Worm (Caenorhabditis elegans) whole organism, L4 larva: Measurements from ENCODE around the gene oac-8.
A peak's percentile ranks its signal among the peaks of the same experiment; 100 is the strongest.

Source experiments
- D1046.2 ChIP-seq: fragments of 200-800 bp; sonication (Bioruptor generic); IDR thresholded peaks from 2 replicates; pipeline ENCODE4 v1.3.6; 2022; ENCODE audit warnings: missing genetic modification characterization, missing compliant biosample characterization
- F44E2.7 ChIP-seq: fragments of 200-800 bp; sonication (Bioruptor generic); IDR thresholded peaks from 2 replicates; pipeline ENCODE4 v2.1.2; 2022; ENCODE audit warnings: missing genetic modification characterization, missing compliant biosample characterization
- Y48G9A.11 ChIP-seq: fragments of 200-800 bp; sonication (Bioruptor generic); IDR thresholded peaks from 2 replicates; pipeline ENCODE4 v1.3.6; 2022; ENCODE audit warnings: missing genetic modification reagents, missing genetic modification characterization, missing compliant biosample characterization
- ZK546.5 ChIP-seq, 2 experiments: sonication (generic microtip); optimal IDR thresholded peaks; 2 replicates each; lab custom pipeline; 2017; ENCODE audit warnings: missing biosample characterization in 2 of 2, missing genetic modification characterization in 2 of 2
- arid-1 ChIP-seq: fragments of 200-800 bp; sonication (Bioruptor generic); conservative IDR thresholded peaks from 2 replicates; pipeline ENCODE4 v1.3.6; 2022; ENCODE audit warnings: missing genetic modification reagents, missing genetic modification characterization, missing compliant biosample characterization
- ces-1 ChIP-seq: fragments of 150-350 bp; sonication (generic microtip); optimal IDR thresholded peaks from 4 replicates; lab custom pipeline; 2014; ENCODE audit warnings: missing biosample characterization, missing genetic modification reagents, missing genetic modification characterization
- daf-16 ChIP-seq, 3 experiments: sonication (generic microtip); optimal IDR thresholded peaks; 2 replicates each; lab custom pipeline; 2016 to 2017; ENCODE audit warnings: missing genetic modification characterization in 3 of 3, missing genetic modification reagents in 3 of 3, mild to moderate bottlenecking in 2 of 3, missing compliant biosample characterization in 2 of 3, missing biosample characterization in 1 of 3, moderate library complexity in 1 of 3
- daf-8 ChIP-seq: fragments of 200-800 bp; sonication (Bioruptor generic); IDR thresholded peaks from 2 replicates; pipeline ENCODE4 v1.3.6; 2022; ENCODE audit warnings: missing genetic modification characterization, missing compliant biosample characterization
- dmd-6 ChIP-seq: fragments of 200-800 bp; sonication (Bioruptor generic); IDR thresholded peaks from 2 replicates; pipeline ENCODE4 v1.3.6; 2022; ENCODE audit warnings: missing genetic modification reagents, missing genetic modification characterization, missing compliant biosample characterization
- dmd-8 ChIP-seq: fragments of 200-800 bp; sonication (Bioruptor generic); IDR thresholded peaks from 2 replicates; pipeline ENCODE4 v1.3.6; 2022; ENCODE audit warnings: missing genetic modification characterization, missing compliant biosample characterization
- dve-1 ChIP-seq: sonication (generic microtip); optimal IDR thresholded peaks from 2 replicates; lab custom pipeline; 2017; ENCODE audit warnings: antibody characterized with exemption, mild to moderate bottlenecking, missing genetic modification characterization, missing compliant biosample characterization; ENCODE audit not compliant: insufficient read depth
- hif-1 ChIP-seq, 2 experiments: sonication (generic microtip); optimal IDR thresholded peaks; 2 replicates each; lab custom pipeline; 2016 to 2017; ENCODE audit warnings: missing compliant biosample characterization in 2 of 2, missing genetic modification characterization in 2 of 2, missing genetic modification reagents in 2 of 2, missing genotype in 2 of 2, mild to moderate bottlenecking in 1 of 2
- hlh-11 ChIP-seq: fragments of 200-800 bp; sonication (Bioruptor generic); optimal IDR thresholded peaks from 2 replicates; lab custom pipeline; 2018; ENCODE audit warnings: mild to moderate bottlenecking, missing genetic modification characterization, missing compliant biosample characterization
- hlh-30 ChIP-seq: sonication (generic microtip); optimal IDR thresholded peaks from 2 replicates; lab custom pipeline; 2017; ENCODE audit warnings: antibody characterized with exemption, mild to moderate bottlenecking, missing genetic modification characterization, missing compliant biosample characterization; ENCODE audit not compliant: insufficient read depth
- lim-7 ChIP-seq: fragments of 200-800 bp; sonication (Bioruptor generic); IDR thresholded peaks from 2 replicates; pipeline ENCODE4 v1.3.6; 2022; ENCODE audit warnings: missing genetic modification characterization, missing compliant biosample characterization
- lin-13 ChIP-seq: fragments of 150-350 bp; optimal IDR thresholded peaks from 2 replicates; lab custom pipeline; 2014; ENCODE audit warnings: missing biosample characterization, missing genetic modification reagents, missing genetic modification characterization
- lin-29 ChIP-seq: fragments of 200-800 bp; sonication (Bioruptor generic); IDR thresholded peaks from 2 replicates; pipeline ENCODE4 v1.3.6; 2022; ENCODE audit warnings: missing genetic modification reagents, missing genetic modification characterization, missing compliant biosample characterization
- mdt-29 ChIP-seq: fragments of 200-800 bp; sonication (Bioruptor generic); IDR thresholded peaks from 2 replicates; pipeline ENCODE4 v1.3.6; 2022; ENCODE audit warnings: missing genetic modification reagents, missing genetic modification characterization, missing compliant biosample characterization
- mes-2 ChIP-seq: sonication (generic microtip); optimal IDR thresholded peaks from 2 replicates; lab custom pipeline; 2016; ENCODE audit warnings: missing genotype, mild to moderate bottlenecking, missing genetic modification characterization, missing compliant biosample characterization; ENCODE audit not compliant: poor library complexity, severe bottlenecking
- mxl-2 ChIP-seq: fragments of 200-800 bp; sonication (Bioruptor generic); conservative IDR thresholded peaks from 2 replicates; pipeline ENCODE4 v1.3.6; 2022; ENCODE audit warnings: missing genetic modification reagents, missing genetic modification characterization, missing compliant biosample characterization
- nhr-102 ChIP-seq: sonication (generic microtip); optimal IDR thresholded peaks from 2 replicates; lab custom pipeline; 2016; ENCODE audit warnings: mild to moderate bottlenecking, missing genetic modification characterization, moderate library complexity, missing compliant biosample characterization
- nhr-25 ChIP-seq: sonication (generic microtip); optimal IDR thresholded peaks from 2 replicates; lab custom pipeline; 2017; ENCODE audit warnings: missing genetic modification characterization, mild to moderate bottlenecking, missing compliant biosample characterization, antibody characterized with exemption, moderate library complexity, borderline replicate concordance; ENCODE audit not compliant: insufficient read depth
- nhr-28 ChIP-seq: fragments of 150-350 bp; optimal IDR thresholded peaks from 2 replicates; lab custom pipeline; 2014; ENCODE audit warnings: missing biosample characterization, missing genetic modification characterization
- saeg-2 ChIP-seq: fragments of 200-800 bp; sonication (Bioruptor generic); IDR thresholded peaks from 2 replicates; pipeline ENCODE4 v1.3.6; 2022; ENCODE audit warnings: missing genetic modification reagents, missing genetic modification characterization, missing compliant biosample characterization
- set-16 ChIP-seq: fragments of 200-800 bp; sonication (Bioruptor generic); IDR thresholded peaks from 2 replicates; pipeline ENCODE4 v1.3.6; 2022; ENCODE audit warnings: missing genetic modification reagents, missing genetic modification characterization, missing compliant biosample characterization
- unc-62 ChIP-seq, 3 experiments: fragments of 150-350 bp in 1 of 3; sonication (generic microtip); optimal IDR thresholded peaks in 2 of 3; peaks in 1 of 3; 1 replicate in 1 of 3; 2 replicates in 2 of 3; lab custom pipeline; 2014 to 2017; ENCODE audit warnings: missing biosample characterization in 3 of 3, missing genetic modification characterization in 3 of 3, missing genetic modification reagents in 3 of 3, missing genotype in 1 of 3
- vab-7 ChIP-seq: fragments of 200-800 bp; sonication (Bioruptor generic); IDR thresholded peaks from 2 replicates; pipeline ENCODE4 v1.3.6; 2022; ENCODE audit warnings: missing genetic modification reagents, missing genetic modification characterization, missing compliant biosample characterization
- zfp-2 ChIP-seq: sonication (generic microtip); optimal IDR thresholded peaks from 2 replicates; lab custom pipeline; 2016; ENCODE audit warnings: mild to moderate bottlenecking, missing genetic modification characterization, missing compliant biosample characterization

The oac-8 gene

ce11 chrIV:10543361-10543760 is 41.0 kb upstream of the oac-8 start (continued):
- TF ChIP-seq arid-1, result no peak
- no peak for TF ChIP-seq nhr-25 (tag; lab: Kevin White, UChicago)
- TF ChIP-seq D1046.2, result no peak
- TF ChIP-seq hif-1 (tag; optimal IDR thresholded peaks at IDR 0.05; lab: Kevin White, UChicago), result no peak
- peak; percentile 74 for TF ChIP-seq dmd-6
- peak; percentile 65 for TF ChIP-seq nhr-28 (tag; lab: Kevin White, UChicago)
- TF ChIP-seq nhr-102 (tag; lab: Kevin White, UChicago), result no peak
- TF ChIP-seq ces-1, result no peak
- TF ChIP-seq daf-8 (GFP tag; lab: Robert Waterston, UW), result no peak
- no peak for TF ChIP-seq lim-7 (GFP tag; lab: Robert Waterston, UW)
- no peak for TF ChIP-seq mes-2
- no peak for TF ChIP-seq lin-29 (GFP tag; lab: Robert Waterston, UW)
- no peak for TF ChIP-seq mxl-2 (GFP tag; lab: Robert Waterston, UW)

- TF ChIP-seq hlh-11 (tag; lab: Kevin White, UChicago), result peak; percentile 8
- no peak for TF ChIP-seq daf-16 (GFP tag; optimal IDR thresholded peaks at IDR 0.05; lab: Kevin White, UChicago)
- TF ChIP-seq daf-16 (tag; optimal IDR thresholded peaks at IDR 0.05; lab: Kevin White, UChicago), result peak; percentile 51
- TF ChIP-seq hlh-30 (tag; lab: Kevin White, UChicago), result peak; percentile 31
- TF ChIP-seq dve-1 (tag; lab: Kevin White, UChicago), result peak; percentile 21
- TF ChIP-seq ZK546.5 (tag; optimal IDR thresholded peaks at IDR 0.05; lab: Kevin White, UChicago), result no peak
- no peak for TF ChIP-seq lin-13 (GFP tag; lab: Kevin White, UChicago)
- TF ChIP-seq mdt-29 (GFP tag; lab: Robert Waterston, UW), result no peak
- TF ChIP-seq, all 104 proteins: peak for 4
Observed at ce11 chrIV:10545038-10545437, 39.3 kb upstream of the oac-8 start, which contains the start of gene T07G12.5. T07G12.5 (minus strand) TSS chrIV:10545138.

- no peak for TF ChIP-seq saeg-2 (GFP tag; lab: Robert Waterston, UW)
- no peak for TF ChIP-seq hif-1 (tag; optimal IDR thresholded peaks at IDR 0.05; lab: Kevin White, UChicago)
Observed at ce11 chrIV:10546589-10547136, 37.7 kb upstream of the oac-8 start, which contains the start of gene zim-1. zim-1 (plus strand) TSS chrIV:10547086.

- TF ChIP-seq vab-7 (GFP tag; lab: Robert Waterston, UW), result peak; percentile 66
- 0 out of 2 replicates have a peak, but pooled peaks have one; percentile 30 for TF ChIP-seq arid-1
- 0 out of 2 replicates have a peak, but pooled peaks have one; percentile 52 for TF ChIP-seq dmd-8 (GFP tag; lab: Robert Waterston, UW)
- TF ChIP-seq Y48G9A.11 (GFP tag; lab: Robert Waterston, UW), result peak; percentile 62; the same call in 1 of the 2 replicates
- TF ChIP-seq lim-7 (GFP tag; lab: Robert Waterston, UW), result peak; percentile 70; the same call in 1 of the 2 replicates
Observed at ce11 chrIV:10548546-10548945, 35.8 kb upstream of the oac-8 start.

- peak; percentile 97 for TF ChIP-seq Y48G9A.11 (GFP tag; lab: Robert Waterston, UW)
- TF ChIP-seq, all 104 proteins: peak for 1; not testable (repeated sequence) for 103
Observed at ce11 chrIV:10552993-10553392, 31.3 kb upstream of the oac-8 start.

- TF ChIP-seq unc-62 (GFP tag; optimal IDR thresholded peaks at IDR 0.05 in 1 of 2; lab: Kevin White, UChicago) (peak in 1 of 2 experiments; percentile 43), unc-62 (tag; optimal IDR thresholded peaks at IDR 0.05; lab: Kevin White, UChicago) (no peak), set-16 (no peak), saeg-2 (GFP tag; lab: Robert Waterston, UW) (no peak), F44E2.7 (GFP tag; lab: Robert Waterston, UW) (no peak), zfp-2 (tag; lab: Kevin White, UChicago) (no peak)
Observed at ce11 chrIV:10554947-10555346, 29.4 kb upstream of the oac-8 start, which contains the start of gene zim-2. zim-2 (plus strand) TSS chrIV:10555247.
